Worm (Caenorhabditis elegans): ENCODE results near the gene wee-1.1.

Gene wee-1.1

ce11 chrII:9583461-9583860 is at the start of gene wee-1.1:
Gene wee-1.1, minus strand, starts transcription at chrII:9583561.
- no peak for TF ChIP-seq unc-62 (GFP tag; optimal IDR thresholded peaks at IDR 0.05)

- TF ChIP-seq unc-62 (GFP tag; optimal IDR thresholded peaks at IDR 0.05) = no peak
These were observed 42.6 kb upstream of the wee-1.1 start for ce11 chrII:9625930-9626329.

- TF ChIP-seq unc-62 (GFP tag; optimal IDR thresholded peaks at IDR 0.05) = no peak
These were observed 40.8 kb upstream of the wee-1.1 start, which contains the start of the genes dnj-20 and ZK1307.8 for ce11 chrII:9624110-9624695. Gene dnj-20, minus strand, starts transcription at chrII:9624176. Gene ZK1307.8, plus strand, starts transcription at chrII:9624613.

- no peak for TF ChIP-seq unc-62 (GFP tag; optimal IDR thresholded peaks at IDR 0.05)
These were observed 38.6 kb upstream of the wee-1.1 start for ce11 chrII:9621913-9622348.

- TF ChIP-seq unc-62 (GFP tag; optimal IDR thresholded peaks at IDR 0.05) = no peak
These were observed 37.8 kb upstream of the wee-1.1 start for ce11 chrII:9621121-9621520.

ce11 chrII:9620616-9621015 is 37.3 kb upstream of the wee-1.1 start:
- TF ChIP-seq unc-62 (GFP tag; optimal IDR thresholded peaks at IDR 0.05) = no peak

- no peak for TF ChIP-seq unc-62 (GFP tag; optimal IDR thresholded peaks at IDR 0.05)
These were observed 36.7 kb upstream of the wee-1.1 start for ce11 chrII:9619995-9620535.

ce11 chrII:9619402-9619862 is 36.1 kb upstream of the wee-1.1 start:
- TF ChIP-seq unc-62 (GFP tag; optimal IDR thresholded peaks at IDR 0.05) = no peak

ce11 chrII:9618759-9619158 is 35.4 kb upstream of the wee-1.1 start:
- TF ChIP-seq unc-62 (GFP tag; optimal IDR thresholded peaks at IDR 0.05) = no peak

- TF ChIP-seq unc-62 (GFP tag; optimal IDR thresholded peaks at IDR 0.05) = no peak
These were observed 34.5 kb upstream of the wee-1.1 start for ce11 chrII:9617902-9618245.

- no peak for TF ChIP-seq unc-62 (GFP tag; optimal IDR thresholded peaks at IDR 0.05)
These were observed 33.9 kb upstream of the wee-1.1 start, which contains the start of gene hal-3 for ce11 chrII:9617039-9617901. Gene hal-3, minus strand, starts transcription at chrII:9617125.

- TF ChIP-seq unc-62 (GFP tag; optimal IDR thresholded peaks at IDR 0.05) = no peak
These were observed 31.4 kb upstream of the wee-1.1 start, which contains the start of gene hlh-6 for ce11 chrII:9614728-9615127. Gene hlh-6, minus strand, starts transcription at chrII:9614828.

ce11 chrII:9611347-9611923 is 28.1 kb upstream of the wee-1.1 start, which contains the start of the genes T15H9.5 and T15H9.4:
Gene T15H9.5, minus strand, starts transcription at chrII:9611447.
Gene T15H9.4, plus strand, starts transcription at chrII:9611873.
- no peak for TF ChIP-seq unc-62 (GFP tag; optimal IDR thresholded peaks at IDR 0.05)

- no peak for TF ChIP-seq unc-62 (GFP tag; optimal IDR thresholded peaks at IDR 0.05)
These were observed 25.9 kb upstream of the wee-1.1 start, which contains the start of gene pap-2 for ce11 chrII:9609296-9609695. Gene pap-2, minus strand, starts transcription at chrII:9609396.

ce11 chrII:9607137-9607536 is 23.8 kb upstream of the wee-1.1 start:
- TF ChIP-seq unc-62 (GFP tag; optimal IDR thresholded peaks at IDR 0.05) = no peak

- TF ChIP-seq unc-62 (GFP tag; optimal IDR thresholded peaks at IDR 0.05) = no peak
These were observed 23.2 kb upstream of the wee-1.1 start for ce11 chrII:9606485-9607036.

All from whole organism, dauer.